Fruit fly (Drosophila melanogaster): ENCODE results near the gene Irk3.
A peak's percentile ranks its signal among the peaks of the same experiment; 100 is the strongest.

Gene Irk3

DNA sequence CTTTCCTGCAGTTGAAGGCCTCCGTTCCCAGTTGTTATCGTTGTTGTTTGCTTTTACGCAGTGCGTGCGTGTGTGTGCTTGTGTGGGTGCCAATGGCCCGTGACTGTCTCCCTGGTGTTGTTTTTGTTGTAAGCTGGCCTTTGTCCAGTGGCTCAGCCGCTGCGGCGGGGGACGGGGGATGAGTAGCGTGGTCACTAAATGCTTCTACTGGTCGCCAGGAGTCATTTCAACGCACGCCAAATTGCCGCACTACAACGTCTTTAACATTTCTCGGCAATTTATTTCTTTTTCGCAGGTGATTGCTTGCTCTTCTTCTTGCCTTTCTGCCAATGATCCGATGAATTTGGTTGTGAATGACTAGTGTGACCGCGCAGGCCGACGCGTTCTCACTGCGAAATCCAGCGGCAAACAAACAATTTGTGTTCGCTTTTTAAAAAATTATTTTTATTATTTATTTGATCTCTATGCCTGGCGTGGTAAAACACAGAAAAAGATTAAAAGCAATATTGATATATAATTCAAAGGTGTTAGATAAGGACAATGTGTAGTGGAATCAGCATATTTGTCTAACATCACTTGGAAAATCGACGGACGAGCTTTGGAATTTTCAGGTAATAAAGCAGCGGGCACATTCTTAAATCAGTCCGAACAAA lies 5.2 kb downstream of the Irk3 start, which contains the start of the genes Faf2 and Grip71 (continued):
- TF ChIP-seq CG9609 (GFP tag; optimal IDR thresholded peaks at IDR 0.05) (peak; percentile 83), kay (GFP tag; optimal IDR thresholded peaks at IDR 0.05) (peak; percentile 85), CG18476 (GFP tag; optimal IDR thresholded peaks at IDR 0.05) (peak; percentile 90), pho (GFP tag; optimal IDR thresholded peaks at IDR 0.05) (peak; percentile 91), danr (GFP tag; IDR thresholded peaks at IDR 0.05) (peak; percentile 89; the same call in 1 of the 2 replicates), CG15073 (GFP tag; optimal IDR thresholded peaks at IDR 0.05) (peak; percentile 99), CG3847 (GFP tag; IDR thresholded peaks at IDR 0.05) (peak; percentile 95), NK7.1 (GFP tag; optimal IDR thresholded peaks at IDR 0.05) (peak; percentile 36), cg (GFP tag; optimal IDR thresholded peaks at IDR 0.05) (peak; percentile 89), CG2120 (GFP tag; optimal IDR thresholded peaks at IDR 0.05) (peak; percentile 94), CG13123 (GFP tag; optimal IDR thresholded peaks at IDR 0.05) (peak; percentile 87), HmgD (GFP tag; optimal IDR thresholded peaks at IDR 0.05) (peak; percentile 22), CG18262 (tag; optimal IDR thresholded peaks at IDR 0.05) (peak; percentile 87), CG6175 (GFP tag; IDR thresholded peaks at IDR 0.05) (peak; percentile 84), lab (GFP tag; optimal IDR thresholded peaks at IDR 0.05) (peak; percentile 85), CG8281 (tag; optimal IDR thresholded peaks at IDR 0.05) (peak; percentile 63), CG11695 (GFP tag; IDR thresholded peaks at IDR 0.05) (peak; percentile 84), dm (GFP tag; optimal IDR thresholded peaks at IDR 0.05) (peak; percentile 53), GATAe (GFP tag; conservative IDR thresholded peaks at IDR 0.05) (peak; percentile 43), HmgZ (tag; optimal IDR thresholded peaks at IDR 0.05) (peak; percentile 94), CG10565 (GFP tag; optimal IDR thresholded peaks at IDR 0.05) (no peak), CG2712 (tag; optimal IDR thresholded peaks at IDR 0.05) (peak; percentile 96), CG9215 (GFP tag; IDR thresholded peaks at IDR 0.05) (peak; percentile 92), aop (GFP tag; IDR thresholded peaks at IDR 0.05) (peak; percentile 79), usp (GFP tag; optimal IDR thresholded peaks at IDR 0.05) (no peak), CG32767 (GFP tag; IDR thresholded peaks at IDR 0.05) (peak; percentile 83), Bteb2 (GFP tag; optimal IDR thresholded peaks at IDR 0.05) (peak; percentile 79), ranshi (GFP tag; IDR thresholded peaks at IDR 0.05) (peak; percentile 95), CG11560 (tag; IDR thresholded peaks at IDR 0.05) (peak; percentile 85), crc (GFP tag; optimal IDR thresholded peaks at IDR 0.05) (peak; percentile 38), Doc3 (GFP tag; IDR thresholded peaks at IDR 0.05; ENCODE audit: partially characterized antibody) (no peak), CG4854 (GFP tag; optimal IDR thresholded peaks at IDR 0.05) (peak; percentile 85), Sry-β (GFP tag; optimal IDR thresholded peaks at IDR 0.05) (peak; percentile 55), otp (GFP tag; IDR thresholded peaks at IDR 0.05) (peak; percentile 93), jumu (GFP tag; optimal IDR thresholded peaks at IDR 0.05) (peak; percentile 80), CG4282 (GFP tag; optimal IDR thresholded peaks at IDR 0.05) (peak; percentile 14), nau (GFP tag; optimal IDR thresholded peaks at IDR 0.05) (peak; percentile 19), Taf1 (GFP tag; IDR thresholded peaks at IDR 0.05) (peak; percentile 79), tap (tag; optimal IDR thresholded peaks at IDR 0.05) (peak; percentile 81), Hmx (GFP tag; optimal IDR thresholded peaks at IDR 0.05) (peak; percentile 66), H15 (GFP tag; IDR thresholded peaks at IDR 0.05) (peak; percentile 94), Camta (GFP tag; optimal IDR thresholded peaks at IDR 0.05) (peak; percentile 76), Kr (GFP tag; optimal IDR thresholded peaks at IDR 0.05) (no peak), stc (GFP tag; IDR thresholded peaks at IDR 0.05) (peak; percentile 91), CG10209 (GFP tag; optimal IDR thresholded peaks at IDR 0.05) (peak; percentile 90), crp (GFP tag; optimal IDR thresholded peaks at IDR 0.05) (peak in 1 of 2 experiments; percentile 72), CG12071 (GFP tag; optimal IDR thresholded peaks at IDR 0.05) (peak; percentile 41), CG2199 (GFP tag; IDR thresholded peaks at IDR 0.05) (peak; percentile 64; the same call in 2 of the 3 replicates), CG12744 (GFP tag; optimal IDR thresholded peaks at IDR 0.05) (peak; percentile 68), CG10959 (GFP tag; IDR thresholded peaks at IDR 0.05) (peak; percentile 92), CG14667 (GFP tag; IDR thresholded peaks at IDR 0.05) (peak; percentile 95)

All from whole organism, embryonic.